Worm (Caenorhabditis elegans) whole organism, young adult: ENCODE data around the gene air-1.

Experiments
- Y56A3A.18 ChIP-seq: fragments of 200-800 bp; sonication (Bioruptor generic); IDR thresholded peaks from 2 replicates; pipeline ENCODE4 v1.3.6; 2022; ENCODE audit warnings: missing genetic modification reagents, missing genetic modification characterization, missing compliant biosample characterization
- ama-1 ChIP-seq, 3 experiments: fragments of 150-350 bp in 1 of 3; sonication (generic microtip) in 2 of 3; optimal IDR thresholded peaks; 2 replicates each; lab custom pipeline; 2014 to 2018; ENCODE audit warnings: missing biosample characterization in 2 of 3, missing genetic modification characterization in 2 of 3, missing genetic modification reagents in 2 of 3
- attf-6 ChIP-seq: fragments of 200-800 bp; sonication (Bioruptor generic); IDR thresholded peaks from 2 replicates; pipeline ENCODE4 v1.3.6; 2022; ENCODE audit warnings: missing genetic modification reagents, missing genetic modification characterization, missing compliant biosample characterization
- lin-35 ChIP-seq, 3 experiments: fragments of 150-350 bp in 2 of 3; sonication (generic microtip) in 1 of 3; optimal IDR thresholded peaks; 2 replicates each; lab custom pipeline; 2014 to 2018; ENCODE audit warnings: missing biosample characterization in 3 of 3, missing genetic modification characterization in 3 of 3, missing genetic modification reagents in 3 of 3
- lin-54 ChIP-seq: fragments of 200-800 bp; sonication (Bioruptor generic); optimal IDR thresholded peaks from 2 replicates; lab custom pipeline; 2018; ENCODE audit warnings: mild to moderate bottlenecking, missing genetic modification characterization, missing compliant biosample characterization
- mes-4 ChIP-seq: sonication (generic microtip); optimal IDR thresholded peaks from 2 replicates; lab custom pipeline; 2016; ENCODE audit warnings: missing genotype, missing genetic modification characterization, missing compliant biosample characterization
- nhr-179 ChIP-seq: sonication (generic microtip); optimal IDR thresholded peaks from 2 replicates; lab custom pipeline; 2016; ENCODE audit warnings: mild to moderate bottlenecking, missing genetic modification characterization, missing compliant biosample characterization
- nhr-90 ChIP-seq: sonication (generic microtip); optimal IDR thresholded peaks from 2 replicates; lab custom pipeline; 2016; ENCODE audit warnings: missing genotype, mild to moderate bottlenecking, missing genetic modification characterization, missing compliant biosample characterization
- pha-4 ChIP-seq: fragments of 150-350 bp; sonication (generic microtip); optimal IDR thresholded peaks from 2 replicates; lab custom pipeline; 2014; ENCODE audit warnings: missing biosample characterization, missing genetic modification reagents, missing genetic modification characterization
- snpc-4 ChIP-seq, 5 experiments: fragments of 150-350 bp in 1 of 5; sonication (generic microtip) in 4 of 5; optimal IDR thresholded peaks; 2 replicates each; lab custom pipeline; 2014 to 2018; ENCODE audit warnings: missing genetic modification characterization in 5 of 5, missing biosample characterization in 3 of 5, antibody characterized with exemption in 2 of 5, mild to moderate bottlenecking in 2 of 5, missing compliant biosample characterization in 2 of 5, missing genotype in 2 of 5, moderate library complexity in 2 of 5, missing genetic modification reagents in 1 of 5
- tlf-1 ChIP-seq: fragments of 200-800 bp; sonication (Bioruptor generic); optimal IDR thresholded peaks from 2 replicates; lab custom pipeline; 2018; ENCODE audit warnings: mild to moderate bottlenecking, missing genetic modification characterization, missing compliant biosample characterization
- zfh-2 ChIP-seq: fragments of 200-800 bp; sonication (Bioruptor generic); conservative IDR thresholded peaks from 2 replicates; pipeline ENCODE4 v1.3.6; 2022; ENCODE audit warnings: missing genetic modification reagents, missing genetic modification characterization, missing compliant biosample characterization

DNA sequence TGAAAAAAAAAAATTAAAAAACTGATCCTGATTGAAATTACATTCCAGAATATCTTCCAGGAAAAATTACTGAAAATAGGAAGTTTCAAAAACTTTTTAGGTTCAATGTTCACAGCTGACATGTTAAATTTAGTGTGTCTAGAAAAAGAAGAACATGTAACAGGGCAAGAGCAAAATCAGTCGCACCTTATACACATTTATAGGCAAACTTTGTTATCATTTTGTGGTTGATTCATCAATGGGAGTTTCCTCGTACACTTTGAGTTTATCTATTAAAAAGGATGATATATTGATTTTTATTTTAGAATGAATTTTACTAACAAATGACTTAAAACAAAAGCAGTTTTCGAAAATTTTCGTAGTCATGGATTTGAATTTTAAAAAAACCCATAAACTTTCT, 21.9 kb downstream of the air-1 start:
- TF ChIP-seq attf-6, result no peak
- no peak for TF ChIP-seq lin-35 (GFP tag; optimal IDR thresholded peaks at IDR 0.05; lab: Kevin White, UChicago)
- no peak for TF ChIP-seq lin-54 (GFP tag; lab: Kevin White, UChicago)
- no peak for TF ChIP-seq nhr-179
- no peak for TF ChIP-seq zfh-2 (GFP tag; lab: Robert Waterston, UW)
- TF ChIP-seq ama-1 (optimal IDR thresholded peaks at IDR 0.05; lab: Kevin White, UChicago), result no peak
- no peak for TF ChIP-seq ama-1 (GFP tag; optimal IDR thresholded peaks at IDR 0.05; lab: Kevin White, UChicago)
- TF ChIP-seq mes-4 (tag; lab: Kevin White, UChicago), result no peak
- no peak for TF ChIP-seq tlf-1 (GFP tag; lab: Kevin White, UChicago)
- no peak for TF ChIP-seq pha-4
- no peak for TF ChIP-seq Y56A3A.18
- no peak for TF ChIP-seq nhr-90 (tag; lab: Kevin White, UChicago)
- TF ChIP-seq snpc-4 (GFP tag; optimal IDR thresholded peaks at IDR 0.05; lab: Kevin White, UChicago), result no peak
- TF ChIP-seq snpc-4 (tag; optimal IDR thresholded peaks at IDR 0.05; lab: Kevin White, UChicago), result no peak
